Worm (Caenorhabditis elegans) whole organism, L4/young adult: Measurements from ENCODE around the gene T05B4.13.

Experiments
- dao-5 ChIP-seq: sonication (generic microtip); optimal IDR thresholded peaks from 2 replicates; lab custom pipeline; 2016; ENCODE audit warnings: missing genotype, missing genetic modification characterization, moderate library complexity, missing compliant biosample characterization
- him-1 ChIP-seq: sonication (generic microtip); optimal IDR thresholded peaks from 2 replicates; lab custom pipeline; 2016; ENCODE audit warnings: missing genotype, missing genetic modification reagents, missing genetic modification characterization, missing compliant biosample characterization

- TF ChIP-seq him-1 (no peak), dao-5 (tag; lab: Kevin White, UChicago) (no peak)
These were observed 7.4 kb upstream of the T05B4.13 start, which contains the start of gene lgc-1 for ce11 chrV:4134728-4135127.
